Worm (Caenorhabditis elegans): ENCODE measurements around the gene C23G10.7.

DNA sequence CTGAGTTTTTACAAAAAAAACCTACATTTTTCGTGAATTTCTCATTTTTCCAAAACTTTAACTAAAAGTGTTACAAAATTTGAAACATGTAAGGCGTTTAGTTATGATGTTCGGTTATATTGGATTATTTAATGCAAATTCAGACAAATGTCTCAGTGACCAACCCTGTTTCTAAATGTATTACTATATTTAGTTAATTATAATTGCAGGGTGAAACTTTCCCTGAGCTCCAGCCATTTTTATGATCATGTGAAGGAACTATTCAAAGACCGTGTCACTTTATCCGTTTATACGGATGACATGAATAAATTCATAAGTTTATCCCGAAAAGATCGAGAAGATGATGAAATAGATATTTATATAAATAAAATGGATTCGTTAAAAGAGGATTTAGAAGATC lies 7.4 kb downstream of the C23G10.7 start, which contains the start of gene C23G10.5:
- TF ChIP-seq aly-2 (tag; optimal IDR thresholded peaks at IDR 0.05) = no peak
- TF ChIP-seq ceh-82 (tag; optimal IDR thresholded peaks at IDR 0.05) = no peak
- no peak for TF ChIP-seq zag-1 (tag; optimal IDR thresholded peaks at IDR 0.05)
